Worm (Caenorhabditis elegans) whole organism, young adult: ENCODE measurements around the gene Y41D4A.6.

Experiments used
- B0019.2 ChIP-seq: fragments of 200-800 bp; sonication (Bioruptor generic); conservative IDR thresholded peaks from 2 replicates; pipeline ENCODE4 v1.3.6; 2022; ENCODE audit warnings: missing genetic modification reagents, missing genetic modification characterization, missing compliant biosample characterization
- B0336.3 ChIP-seq: fragments of 200-800 bp; sonication (Bioruptor generic); IDR thresholded peaks from 2 replicates; pipeline ENCODE4 v1.3.6; 2022; ENCODE audit warnings: missing genetic modification characterization, missing compliant biosample characterization
- C17E4.6 ChIP-seq: fragments of 200-800 bp; sonication (Bioruptor generic); IDR thresholded peaks from 2 replicates; pipeline ENCODE4 v1.3.6; 2022; ENCODE audit warnings: missing genetic modification reagents, missing genetic modification characterization, missing compliant biosample characterization
- F10E7.11 ChIP-seq: sonication (generic microtip); optimal IDR thresholded peaks from 2 replicates; lab custom pipeline; 2017; ENCODE audit warnings: mild to moderate bottlenecking, missing genetic modification characterization, moderate library complexity, missing compliant biosample characterization
- F22D6.2 ChIP-seq: sonication (generic microtip); optimal IDR thresholded peaks from 2 replicates; lab custom pipeline; 2016; ENCODE audit warnings: mild to moderate bottlenecking, missing genetic modification characterization, missing compliant biosample characterization
- F33H1.4 ChIP-seq: fragments of 200-800 bp; sonication (Bioruptor generic); IDR thresholded peaks from 2 replicates; pipeline ENCODE4 v1.3.6; 2022; ENCODE audit warnings: missing genetic modification reagents, missing genetic modification characterization, missing compliant biosample characterization
- F37B4.10 ChIP-seq: fragments of 200-800 bp; sonication (Bioruptor generic); IDR thresholded peaks from 2 replicates; pipeline ENCODE4 v1.3.6; 2022; ENCODE audit warnings: missing genetic modification characterization, missing compliant biosample characterization
- F49E8.2 ChIP-seq: sonication (generic microtip); optimal IDR thresholded peaks from 3 replicates; lab custom pipeline; 2017; ENCODE audit warnings: missing genetic modification characterization, mild to moderate bottlenecking, missing compliant biosample characterization, antibody characterized with exemption, moderate library complexity; ENCODE audit not compliant: insufficient read depth
- F52B5.7 ChIP-seq: sonication (generic microtip); optimal IDR thresholded peaks from 2 replicates; lab custom pipeline; 2016; ENCODE audit warnings: mild to moderate bottlenecking, missing genetic modification characterization, missing compliant biosample characterization
- Y79H2A.3 ChIP-seq: fragments of 200-800 bp; sonication (Bioruptor generic); conservative IDR thresholded peaks from 2 replicates; pipeline ENCODE4 v1.3.6; 2022; ENCODE audit warnings: missing genetic modification reagents, missing genetic modification characterization, missing compliant biosample characterization
- aptf-3 ChIP-seq: fragments of 200-800 bp; sonication (Bioruptor generic); IDR thresholded peaks from 2 replicates; pipeline ENCODE4 v1.3.6; 2022; ENCODE audit warnings: missing genetic modification characterization, missing compliant biosample characterization
- atf-7 ChIP-seq: sonication (generic microtip); optimal IDR thresholded peaks from 2 replicates; lab custom pipeline; 2017; ENCODE audit warnings: mild to moderate bottlenecking, missing genetic modification characterization, missing compliant biosample characterization
- athp-1 ChIP-seq: sonication (generic microtip); optimal IDR thresholded peaks from 2 replicates; lab custom pipeline; 2017; ENCODE audit warnings: mild to moderate bottlenecking, missing genetic modification characterization, missing compliant biosample characterization
- attf-6 ChIP-seq: fragments of 200-800 bp; sonication (Bioruptor generic); IDR thresholded peaks from 2 replicates; pipeline ENCODE4 v1.3.6; 2022; ENCODE audit warnings: missing genetic modification reagents, missing genetic modification characterization, missing compliant biosample characterization
- cebp-1 ChIP-seq, 2 experiments: fragments of 200-800 bp in 1 of 2; sonication (Bioruptor generic) in 1 of 2; sonication (generic microtip) in 1 of 2; IDR thresholded peaks in 1 of 2; optimal IDR thresholded peaks in 1 of 2; 2 replicates each; pipeline versions ENCODE4 v1.3.6 to Lab custom; 2017 to 2022; ENCODE audit warnings: missing compliant biosample characterization in 2 of 2, missing genetic modification characterization in 2 of 2, mild to moderate bottlenecking in 1 of 2, missing genetic modification reagents in 1 of 2, moderate library complexity in 1 of 2
- cebp-2 ChIP-seq: fragments of 200-800 bp; sonication (Bioruptor generic); IDR thresholded peaks from 2 replicates; pipeline ENCODE4 v1.3.6; 2022; ENCODE audit warnings: missing genetic modification characterization, missing compliant biosample characterization
- ceh-58 ChIP-seq: fragments of 200-800 bp; sonication (Bioruptor generic); IDR thresholded peaks from 2 replicates; pipeline ENCODE4 v1.3.6; 2022; ENCODE audit warnings: missing genetic modification characterization, missing compliant biosample characterization
- chd-7 ChIP-seq: sonication (generic microtip); optimal IDR thresholded peaks from 2 replicates; lab custom pipeline; 2016; ENCODE audit warnings: mild to moderate bottlenecking, missing genetic modification characterization, moderate library complexity, missing compliant biosample characterization
- efl-1 ChIP-seq: fragments of 150-350 bp; optimal IDR thresholded peaks from 2 replicates; lab custom pipeline; 2014; ENCODE audit warnings: missing biosample characterization, missing genetic modification reagents, missing genetic modification characterization
- gei-17 ChIP-seq: fragments of 200-800 bp; sonication (Bioruptor generic); optimal IDR thresholded peaks from 2 replicates; lab custom pipeline; 2018; ENCODE audit warnings: mild to moderate bottlenecking, missing genetic modification characterization, missing compliant biosample characterization
- hrde-1 ChIP-seq: sonication (generic microtip); optimal IDR thresholded peaks from 2 replicates; lab custom pipeline; 2016; ENCODE audit warnings: missing genetic modification characterization, mild to moderate bottlenecking, missing compliant biosample characterization, moderate library complexity, missing genotype, missing genetic modification reagents, borderline replicate concordance
- hsf-1 ChIP-seq: fragments of 200-800 bp; sonication (Bioruptor generic); IDR thresholded peaks from 2 replicates; pipeline ENCODE4 v1.3.6; 2022; ENCODE audit warnings: missing genetic modification reagents, missing genetic modification characterization, missing compliant biosample characterization
- lin-26 ChIP-seq: fragments of 200-800 bp; sonication (Bioruptor generic); IDR thresholded peaks from 2 replicates; pipeline ENCODE4 v1.3.6; 2022; ENCODE audit warnings: missing genetic modification reagents, missing genetic modification characterization, missing compliant biosample characterization
- lin-35 ChIP-seq, 3 experiments: fragments of 150-350 bp in 2 of 3; sonication (generic microtip) in 1 of 3; optimal IDR thresholded peaks; 2 replicates each; lab custom pipeline; 2014 to 2018; ENCODE audit warnings: missing biosample characterization in 3 of 3, missing genetic modification characterization in 3 of 3, missing genetic modification reagents in 3 of 3
- lin-54 ChIP-seq: fragments of 200-800 bp; sonication (Bioruptor generic); optimal IDR thresholded peaks from 2 replicates; lab custom pipeline; 2018; ENCODE audit warnings: mild to moderate bottlenecking, missing genetic modification characterization, missing compliant biosample characterization
- lir-1 ChIP-seq: fragments of 200-800 bp; sonication (Bioruptor generic); conservative IDR thresholded peaks from 2 replicates; pipeline ENCODE4 v1.3.6; 2022; ENCODE audit warnings: missing genetic modification reagents, missing genetic modification characterization, missing compliant biosample characterization
- lsl-1 ChIP-seq: fragments of 200-800 bp; sonication (Bioruptor generic); optimal IDR thresholded peaks from 2 replicates; lab custom pipeline; 2018; ENCODE audit warnings: mild to moderate bottlenecking, missing genetic modification characterization, moderate library complexity, missing compliant biosample characterization
- madf-6 ChIP-seq: fragments of 200-800 bp; sonication (Bioruptor generic); IDR thresholded peaks from 2 replicates; pipeline ENCODE4 v1.3.6; 2022; ENCODE audit warnings: missing genetic modification reagents, missing genetic modification characterization, missing compliant biosample characterization
- mcd-1 ChIP-seq: fragments of 200-800 bp; sonication (Bioruptor generic); IDR thresholded peaks from 2 replicates; pipeline ENCODE4 v1.3.6; 2022; ENCODE audit warnings: missing genetic modification reagents, missing genetic modification characterization, missing compliant biosample characterization
- mes-4 ChIP-seq: sonication (generic microtip); optimal IDR thresholded peaks from 2 replicates; lab custom pipeline; 2016; ENCODE audit warnings: missing genotype, missing genetic modification characterization, missing compliant biosample characterization
- nfyb-1 ChIP-seq: fragments of 200-800 bp; sonication (Bioruptor generic); IDR thresholded peaks from 2 replicates; pipeline ENCODE4 v1.3.6; 2022; ENCODE audit warnings: missing genetic modification reagents, missing genetic modification characterization, missing compliant biosample characterization
- sea-2 ChIP-seq: fragments of 200-800 bp; sonication (Bioruptor generic); IDR thresholded peaks from 2 replicates; pipeline ENCODE4 v1.3.6; 2022; ENCODE audit warnings: missing genetic modification characterization, missing compliant biosample characterization
- tbx-9 ChIP-seq: sonication (generic microtip); optimal IDR thresholded peaks from 2 replicates; lab custom pipeline; 2016; ENCODE audit warnings: borderline replicate concordance, missing genetic modification characterization, inconsistent platforms, missing compliant biosample characterization
- zim-3 ChIP-seq: sonication (generic microtip); optimal IDR thresholded peaks from 2 replicates; lab custom pipeline; 2017; ENCODE audit warnings: mild to moderate bottlenecking, missing genetic modification characterization, moderate library complexity, missing compliant biosample characterization
- ztf-18 ChIP-seq: sonication (generic microtip); optimal IDR thresholded peaks from 2 replicates; lab custom pipeline; 2016; ENCODE audit warnings: missing genotype, mild to moderate bottlenecking, missing genetic modification characterization, missing compliant biosample characterization

Y41D4A.6 gene

DNA sequence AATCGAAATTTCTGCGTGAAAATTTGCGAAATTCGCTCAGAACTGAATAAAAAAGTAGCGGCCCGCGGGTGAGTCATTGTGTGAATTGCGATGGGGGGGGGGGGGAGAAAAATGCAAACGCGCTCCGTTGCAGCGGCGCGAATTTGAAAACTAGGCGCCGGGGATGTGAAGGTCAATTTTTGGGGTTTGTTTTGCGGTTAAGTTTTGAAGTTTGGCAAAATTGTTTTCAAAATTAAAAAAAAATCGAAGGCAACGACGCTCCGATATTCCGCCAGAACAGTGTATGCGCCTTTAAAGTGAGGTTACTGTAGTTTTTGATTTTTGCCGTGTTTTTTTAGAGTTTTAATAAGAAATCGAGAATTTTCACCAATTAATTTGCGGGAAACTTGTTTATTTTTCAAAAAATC, 7.0 kb downstream of the Y41D4A.6 start (continued):
- TF ChIP-seq F22D6.2 (tag; lab: Kevin White, UChicago) (no peak), B0019.2 (GFP tag; lab: Robert Waterston, UW) (no peak), lin-54 (GFP tag; lab: Kevin White, UChicago) (peak; percentile 92), B0336.3 (GFP tag; lab: Robert Waterston, UW) (peak; percentile 73; the same call in 1 of the 2 replicates), mes-4 (tag; lab: Kevin White, UChicago) (no peak)

DNA sequence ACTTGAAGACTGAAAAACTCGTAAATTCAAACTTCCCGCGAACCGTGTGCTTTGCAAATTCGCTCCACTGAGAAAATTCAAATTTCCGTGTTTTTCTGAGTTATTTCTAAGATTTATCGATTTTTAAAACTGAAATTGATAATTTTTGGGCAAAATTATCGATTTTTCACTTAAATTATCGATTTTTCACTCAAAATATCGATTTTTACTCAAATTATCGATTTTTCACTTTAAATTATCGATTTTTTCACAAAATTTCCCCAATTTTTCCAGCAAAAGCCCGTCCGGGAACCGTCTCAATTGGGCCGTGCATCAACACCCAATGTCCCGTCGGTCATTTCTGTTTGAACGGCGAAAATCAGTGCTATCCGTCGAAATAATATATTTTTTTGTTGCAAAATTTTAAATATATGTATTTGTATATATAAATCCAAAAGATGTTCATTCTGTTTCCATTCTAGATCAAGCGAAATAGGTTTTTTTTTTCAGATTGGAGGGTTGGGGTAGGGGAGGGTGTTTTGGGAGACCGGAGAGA, 17.7 kb downstream of the Y41D4A.6 start:
- TF ChIP-seq hrde-1 (tag; lab: Kevin White, UChicago): no peak
- 0 out of 2 replicates have a peak, but pooled peaks have one; percentile 7 for TF ChIP-seq F33H1.4 (GFP tag; lab: Robert Waterston, UW)
- peak; percentile 9 for TF ChIP-seq F52B5.7
- no peak for TF ChIP-seq ztf-18 (tag; lab: Kevin White, UChicago)
- peak; percentile 79 for TF ChIP-seq B0336.3 (GFP tag; lab: Robert Waterston, UW)
- no peak for TF ChIP-seq tbx-9
- 0 out of 2 replicates have a peak, but pooled peaks have one; percentile 27 for TF ChIP-seq nfyb-1 (GFP tag; lab: Robert Waterston, UW)
- peak; percentile 25 for TF ChIP-seq efl-1 (GFP tag; lab: Kevin White, UChicago)
- TF ChIP-seq athp-1 (tag; lab: Kevin White, UChicago): peak; percentile 14
- TF ChIP-seq mcd-1 (GFP tag; lab: Robert Waterston, UW): 0 out of 2 replicates have a peak, but pooled peaks have one; percentile 16
- no peak for TF ChIP-seq hsf-1
- TF ChIP-seq cebp-2 (GFP tag; lab: Robert Waterston, UW): no peak
- TF ChIP-seq lin-26 (GFP tag; lab: Robert Waterston, UW): peak; percentile 31; the same call in 1 of the 2 replicates
- TF ChIP-seq F49E8.2 (tag; lab: Kevin White, UChicago): no peak
- peak; percentile 37 for TF ChIP-seq atf-7 (tag; lab: Kevin White, UChicago)
- no peak for TF ChIP-seq cebp-1 (GFP tag; IDR thresholded peaks at IDR 0.05; lab: Robert Waterston, UW)
- peak; percentile 29 for TF ChIP-seq cebp-1 (tag; optimal IDR thresholded peaks at IDR 0.05; lab: Kevin White, UChicago)
- TF ChIP-seq lsl-1 (GFP tag; lab: Kevin White, UChicago): no peak
- 0 out of 2 replicates have a peak, but pooled peaks have one; percentile 38 for TF ChIP-seq C17E4.6 (GFP tag; lab: Robert Waterston, UW)
- TF ChIP-seq Y79H2A.3 (GFP tag; lab: Robert Waterston, UW): 0 out of 2 replicates have a peak, but pooled peaks have one; percentile 37
- peak; percentile 50; the same call in 1 of the 2 replicates for TF ChIP-seq madf-6 (GFP tag; lab: Robert Waterston, UW)

DNA sequence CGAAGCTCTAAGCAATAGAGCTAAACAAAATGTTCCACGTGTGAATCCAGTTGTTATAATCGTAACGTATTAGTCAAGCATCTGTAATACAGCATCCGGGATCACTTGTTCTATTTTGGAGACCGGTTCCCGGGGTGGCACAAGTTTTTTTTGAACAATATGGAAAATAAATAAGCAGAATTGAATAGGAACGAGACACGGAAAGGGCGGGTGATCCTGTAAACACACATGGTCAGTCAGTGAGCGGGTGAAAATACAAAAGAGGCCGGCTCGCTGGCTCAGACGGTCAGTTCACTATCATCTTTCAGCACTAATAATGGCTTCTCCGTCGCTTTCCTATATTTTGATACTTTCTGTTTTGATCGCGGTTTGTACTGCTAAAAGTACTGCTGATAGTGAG, 19.4 kb downstream of the Y41D4A.6 start, which contains the start of gene K08D12.8:
K08D12.8 (plus strand) TSS at position 301 of the 400 bp plus-strand sequence.
- TF ChIP-seq ceh-58 (GFP tag; lab: Robert Waterston, UW) (no peak), lir-1 (GFP tag; lab: Robert Waterston, UW) (no peak), sea-2 (GFP tag; lab: Robert Waterston, UW) (no peak), F37B4.10 (no peak), F10E7.11 (tag; lab: Kevin White, UChicago) (no peak), lin-26 (GFP tag; lab: Robert Waterston, UW) (no peak)

DNA sequence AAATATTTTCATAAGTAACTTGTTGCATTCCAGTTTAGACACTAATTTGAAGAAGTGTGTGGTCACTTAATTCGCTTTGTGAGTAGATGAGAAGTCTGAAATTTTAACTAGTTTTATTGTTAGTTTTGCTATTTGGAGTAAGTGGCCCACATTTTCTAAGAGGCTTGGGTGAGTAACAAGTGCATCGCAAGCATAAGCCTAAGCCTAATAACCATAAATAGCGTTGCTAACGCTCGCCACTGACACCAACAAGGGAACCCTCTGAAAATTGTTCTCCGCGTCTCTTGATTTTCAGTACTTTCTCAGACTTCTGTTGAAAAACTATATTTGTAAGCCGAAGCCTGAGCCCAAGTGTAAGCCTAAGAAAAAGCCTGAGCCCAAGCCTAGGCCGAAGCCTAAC, 21.0 kb downstream of the Y41D4A.6 start, which contains the start of gene epic-3:
epic-3 (minus strand) TSS at position 101 of the 400 bp plus-strand sequence.
- TF ChIP-seq attf-6 (GFP tag; lab: Robert Waterston, UW) (no peak), lin-35 (GFP tag; optimal IDR thresholded peaks at IDR 0.05; lab: Kevin White, UChicago) (no peak), zim-3 (tag; lab: Kevin White, UChicago) (no peak), aptf-3 (GFP tag; lab: Robert Waterston, UW) (no peak), chd-7 (tag; lab: Kevin White, UChicago) (no peak), gei-17 (GFP tag; lab: Kevin White, UChicago) (no peak)
